Worm (Caenorhabditis elegans) whole organism, L2 larva: ENCODE results near the gene W09H1.1.

Experiments
- C34F6.9 ChIP-seq: fragments of 150-350 bp; optimal IDR thresholded peaks from 2 replicates; lab custom pipeline; 2014; ENCODE audit warnings: missing biosample characterization, missing genetic modification characterization
- F13H6.1 ChIP-seq: sonication (generic microtip); optimal IDR thresholded peaks from 2 replicates; lab custom pipeline; 2016; ENCODE audit warnings: missing genetic modification characterization, missing compliant biosample characterization
- Y55F3AM.14 ChIP-seq: fragments of 200-800 bp; sonication (Bioruptor generic); optimal IDR thresholded peaks from 2 replicates; lab custom pipeline; 2018; ENCODE audit warnings: mild to moderate bottlenecking, missing genetic modification characterization, missing compliant biosample characterization
- ZK546.5 ChIP-seq: sonication (generic microtip); optimal IDR thresholded peaks from 2 replicates; lab custom pipeline; 2017; ENCODE audit warnings: missing biosample characterization, missing genetic modification characterization
- blmp-1 ChIP-seq: sonication (generic microtip); optimal IDR thresholded peaks from 2 replicates; lab custom pipeline; 2017; ENCODE audit warnings: missing genetic modification characterization, mild to moderate bottlenecking, missing compliant biosample characterization, antibody characterized with exemption, moderate library complexity; ENCODE audit not compliant: insufficient read depth
- ceh-16 ChIP-seq: fragments of 150-350 bp; optimal IDR thresholded peaks from 2 replicates; lab custom pipeline; 2014; ENCODE audit warnings: missing biosample characterization, missing genetic modification characterization
- ceh-82 ChIP-seq: fragments of 150-350 bp; optimal IDR thresholded peaks from 2 replicates; lab custom pipeline; 2014; ENCODE audit warnings: missing biosample characterization, missing genetic modification characterization
- crh-2 ChIP-seq: sonication (generic microtip); optimal IDR thresholded peaks from 2 replicates; lab custom pipeline; 2017; ENCODE audit warnings: missing biosample characterization, missing genetic modification characterization
- elt-3 ChIP-seq: sonication (generic microtip); optimal IDR thresholded peaks from 2 replicates; lab custom pipeline; 2017; ENCODE audit warnings: missing biosample characterization, missing genetic modification characterization
- fos-1 ChIP-seq: fragments of 150-350 bp; optimal IDR thresholded peaks from 2 replicates; lab custom pipeline; 2014; ENCODE audit warnings: missing biosample characterization, missing genetic modification characterization
- gmeb-1 ChIP-seq: fragments of 150-350 bp; optimal IDR thresholded peaks from 2 replicates; lab custom pipeline; 2014; ENCODE audit warnings: missing biosample characterization, missing genetic modification characterization
- lin-11 ChIP-seq: fragments of 150-350 bp; sonication (generic microtip); optimal IDR thresholded peaks from 2 replicates; lab custom pipeline; 2014; ENCODE audit warnings: missing biosample characterization, missing genetic modification characterization, inconsistent platforms, mixed read lengths
- lin-13 ChIP-seq: fragments of 150-350 bp; optimal IDR thresholded peaks from 2 replicates; lab custom pipeline; 2014; ENCODE audit warnings: missing biosample characterization, missing genetic modification reagents, missing genetic modification characterization
- lsy-2 ChIP-seq, 2 experiments: fragments of 150-350 bp in 1 of 2; sonication (generic microtip) in 1 of 2; optimal IDR thresholded peaks; 2 replicates each; lab custom pipeline; 2014 to 2017; ENCODE audit warnings: missing biosample characterization in 2 of 2, missing genetic modification characterization in 2 of 2
- mab-5 ChIP-seq: fragments of 150-350 bp; optimal IDR thresholded peaks from 2 replicates; lab custom pipeline; 2014; ENCODE audit warnings: missing biosample characterization, missing genetic modification characterization
- mdl-1 ChIP-seq, 2 experiments: fragments of 150-350 bp in 1 of 2; sonication (generic microtip) in 1 of 2; optimal IDR thresholded peaks; 2 replicates each; lab custom pipeline; 2017; ENCODE audit warnings: missing biosample characterization in 2 of 2, missing genetic modification characterization in 2 of 2
- nhr-10 ChIP-seq: sonication (generic microtip); optimal IDR thresholded peaks from 2 replicates; lab custom pipeline; 2017; ENCODE audit warnings: missing biosample characterization, missing genetic modification characterization
- nhr-12 ChIP-seq: fragments of 150-350 bp; optimal IDR thresholded peaks from 2 replicates; lab custom pipeline; 2014; ENCODE audit warnings: missing biosample characterization, missing genetic modification characterization
- nhr-129 ChIP-seq: fragments of 150-350 bp; optimal IDR thresholded peaks from 2 replicates; lab custom pipeline; 2014; ENCODE audit warnings: missing biosample characterization, missing genetic modification characterization
- nhr-21 ChIP-seq: fragments of 150-350 bp; optimal IDR thresholded peaks from 2 replicates; lab custom pipeline; 2014; ENCODE audit warnings: missing biosample characterization, missing genetic modification characterization
- nhr-23 ChIP-seq: fragments of 150-350 bp; optimal IDR thresholded peaks from 2 replicates; lab custom pipeline; 2014; ENCODE audit warnings: missing biosample characterization, missing genetic modification reagents, missing genetic modification characterization
- nhr-25 ChIP-seq: fragments of 150-350 bp; sonication (generic microtip); optimal IDR thresholded peaks from 3 replicates; lab custom pipeline; 2014; ENCODE audit warnings: missing biosample characterization, missing genetic modification characterization
- nhr-6 ChIP-seq: fragments of 150-350 bp; optimal IDR thresholded peaks from 2 replicates; lab custom pipeline; 2014; ENCODE audit warnings: missing biosample characterization, missing genetic modification characterization
- peb-1 ChIP-seq: fragments of 150-350 bp; optimal IDR thresholded peaks from 2 replicates; lab custom pipeline; 2014; ENCODE audit warnings: missing biosample characterization, missing genetic modification characterization
- sem-4 ChIP-seq: fragments of 150-350 bp; optimal IDR thresholded peaks from 2 replicates; lab custom pipeline; 2014; ENCODE audit warnings: missing biosample characterization, missing genetic modification reagents, missing genetic modification characterization
- sma-3 ChIP-seq: sonication (generic microtip); optimal IDR thresholded peaks from 2 replicates; lab custom pipeline; 2016; ENCODE audit warnings: missing genetic modification reagents, missing genetic modification characterization, missing compliant biosample characterization
- sma-9 ChIP-seq, 2 experiments: fragments of 150-350 bp in 1 of 2; sonication (generic microtip) in 1 of 2; optimal IDR thresholded peaks; 2 replicates each; lab custom pipeline; 2014 to 2016; ENCODE audit warnings: missing genetic modification characterization in 2 of 2, mild to moderate bottlenecking in 1 of 2, missing biosample characterization in 1 of 2, missing compliant biosample characterization in 1 of 2, missing genetic modification reagents in 1 of 2, moderate library complexity in 1 of 2
- snpc-4 ChIP-seq: fragments of 150-350 bp; optimal IDR thresholded peaks from 2 replicates; lab custom pipeline; 2014; ENCODE audit warnings: missing biosample characterization, missing genetic modification characterization
- unc-55 ChIP-seq: fragments of 150-350 bp; sonication (generic microtip); optimal IDR thresholded peaks from 3 replicates; lab custom pipeline; 2014; ENCODE audit warnings: missing biosample characterization, missing genetic modification reagents, missing genetic modification characterization
- unc-62 ChIP-seq: fragments of 150-350 bp; optimal IDR thresholded peaks from 2 replicates; lab custom pipeline; 2014; ENCODE audit warnings: missing biosample characterization, missing genetic modification reagents, missing genetic modification characterization
- zag-1 ChIP-seq: fragments of 150-350 bp; optimal IDR thresholded peaks from 2 replicates; lab custom pipeline; 2014; ENCODE audit warnings: missing biosample characterization, missing genetic modification characterization
- ztf-11 ChIP-seq: sonication (generic microtip); optimal IDR thresholded peaks from 2 replicates; lab custom pipeline; 2017; ENCODE audit warnings: missing biosample characterization, missing genetic modification characterization

Gene W09H1.1

ce11 chrII:13195163-13195562 lies 13.8 kb upstream of the W09H1.1 start, which contains the start of gene lec-1:
TSS of gene lec-1 (plus strand) at chrII:13195549.
- TF ChIP-seq crh-2 (peak; percentile 79), nhr-12 (tag; lab: Kevin White, UChicago) (no peak), sem-4 (peak; percentile 73), unc-55 (GFP tag; lab: Kevin White, UChicago) (peak; percentile 63), elt-3 (tag; lab: Kevin White, UChicago) (no peak), F13H6.1 (tag; lab: Kevin White, UChicago) (peak; percentile 66), unc-62 (GFP tag; lab: Kevin White, UChicago) (no peak), C34F6.9 (tag; lab: Kevin White, UChicago) (peak; percentile 83), mab-5 (tag; lab: Kevin White, UChicago) (peak; percentile 49), sma-3 (GFP tag; lab: Kevin White, UChicago) (peak; percentile 0), nhr-21 (tag; lab: Kevin White, UChicago) (peak; percentile 3), lin-13 (GFP tag; lab: Kevin White, UChicago) (peak; percentile 69), nhr-23 (no peak), nhr-25 (tag; lab: Kevin White, UChicago) (peak; percentile 5), fos-1 (tag; lab: Kevin White, UChicago) (peak; percentile 80), sma-9 (GFP tag; optimal IDR thresholded peaks at IDR 0.05; lab: Kevin White, UChicago) (peak; percentile 64), sma-9 (tag; optimal IDR thresholded peaks at IDR 0.05; lab: Kevin White, UChicago) (no peak), nhr-6 (tag; lab: Kevin White, UChicago) (peak; percentile 58), nhr-129 (tag; lab: Kevin White, UChicago) (peak; percentile 87), ceh-16 (tag; lab: Kevin White, UChicago) (no peak), lsy-2 (tag; optimal IDR thresholded peaks at IDR 0.05; lab: Kevin White, UChicago) (peak; percentile 21 to 67), nhr-10 (no peak), snpc-4 (tag; lab: Kevin White, UChicago) (peak; percentile 10), zag-1 (tag; lab: Kevin White, UChicago) (peak; percentile 37), blmp-1 (tag; lab: Kevin White, UChicago) (no peak), ZK546.5 (tag; lab: Kevin White, UChicago) (no peak)

ce11 chrII:13193563-13194103 lies 12.3 kb upstream of the W09H1.1 start:
- TF ChIP-seq F13H6.1 (tag; lab: Kevin White, UChicago) (peak; percentile 27), nhr-10 (no peak), sma-9 (GFP tag; optimal IDR thresholded peaks at IDR 0.05; lab: Kevin White, UChicago) (peak; percentile 14), sma-9 (tag; optimal IDR thresholded peaks at IDR 0.05; lab: Kevin White, UChicago) (no peak), blmp-1 (tag; lab: Kevin White, UChicago) (peak; percentile 5), nhr-129 (tag; lab: Kevin White, UChicago) (peak; percentile 10), C34F6.9 (tag; lab: Kevin White, UChicago) (no peak), ZK546.5 (tag; lab: Kevin White, UChicago) (no peak)

ce11 chrII:13190412-13190811 lies 9.0 kb upstream of the W09H1.1 start:
- TF ChIP-seq gmeb-1 (tag; lab: Kevin White, UChicago) (peak; percentile 5), ztf-11 (tag; lab: Kevin White, UChicago) (no peak), crh-2 (peak; percentile 77), nhr-129 (tag; lab: Kevin White, UChicago) (no peak), fos-1 (tag; lab: Kevin White, UChicago) (peak; percentile 72), sma-9 (GFP tag; optimal IDR thresholded peaks at IDR 0.05; lab: Kevin White, UChicago) (peak; percentile 11), sma-9 (tag; optimal IDR thresholded peaks at IDR 0.05; lab: Kevin White, UChicago) (no peak), lsy-2 (tag; optimal IDR thresholded peaks at IDR 0.05; lab: Kevin White, UChicago) (no peak), peb-1 (tag; lab: Kevin White, UChicago) (no peak)

- TF ChIP-seq nhr-25 (tag; lab: Kevin White, UChicago) (no peak), fos-1 (tag; lab: Kevin White, UChicago) (peak; percentile 36), crh-2 (peak; percentile 50), sma-3 (GFP tag; lab: Kevin White, UChicago) (peak; percentile 30), nhr-21 (tag; lab: Kevin White, UChicago) (peak; percentile 36), peb-1 (tag; lab: Kevin White, UChicago) (no peak), snpc-4 (tag; lab: Kevin White, UChicago) (peak; percentile 4), lin-11 (tag; lab: Kevin White, UChicago) (no peak), nhr-129 (tag; lab: Kevin White, UChicago) (peak; percentile 44), C34F6.9 (tag; lab: Kevin White, UChicago) (peak; percentile 16), Y55F3AM.14 (GFP tag; lab: Kevin White, UChicago) (peak; percentile 4), sma-9 (GFP tag; optimal IDR thresholded peaks at IDR 0.05; lab: Kevin White, UChicago) (peak; percentile 82), sma-9 (tag; optimal IDR thresholded peaks at IDR 0.05; lab: Kevin White, UChicago) (no peak), F13H6.1 (tag; lab: Kevin White, UChicago) (peak; percentile 62), ztf-11 (tag; lab: Kevin White, UChicago) (no peak), mdl-1 (tag; optimal IDR thresholded peaks at IDR 0.05; lab: Kevin White, UChicago) (peak in 1 of 2 experiments; percentile 6), ceh-82 (no peak)
Measured at ce11 chrII:13189363-13189762, 8.0 kb upstream of the W09H1.1 start.
